Worm (Caenorhabditis elegans) whole organism, L2 larva: ENCODE results near the gene Y46G5A.23.

ENCODE experiments used
- F13H6.1 ChIP-seq: sonication (generic microtip); optimal IDR thresholded peaks from 2 replicates; lab custom pipeline; 2016; ENCODE audit warnings: missing genetic modification characterization, missing compliant biosample characterization
- R02D3.7 ChIP-seq: fragments of 150-350 bp; optimal IDR thresholded peaks from 2 replicates; lab custom pipeline; 2014; ENCODE audit warnings: missing biosample characterization, missing genetic modification characterization
- Y55F3AM.14 ChIP-seq: fragments of 200-800 bp; sonication (Bioruptor generic); optimal IDR thresholded peaks from 2 replicates; lab custom pipeline; 2018; ENCODE audit warnings: mild to moderate bottlenecking, missing genetic modification characterization, missing compliant biosample characterization
- ZK546.5 ChIP-seq: sonication (generic microtip); optimal IDR thresholded peaks from 2 replicates; lab custom pipeline; 2017; ENCODE audit warnings: missing biosample characterization, missing genetic modification characterization
- aly-2 ChIP-seq: fragments of 150-350 bp; optimal IDR thresholded peaks from 2 replicates; lab custom pipeline; 2014; ENCODE audit warnings: missing biosample characterization, missing genetic modification characterization
- blmp-1 ChIP-seq: sonication (generic microtip); optimal IDR thresholded peaks from 2 replicates; lab custom pipeline; 2017; ENCODE audit warnings: missing genetic modification characterization, mild to moderate bottlenecking, missing compliant biosample characterization, antibody characterized with exemption, moderate library complexity; ENCODE audit not compliant: insufficient read depth
- ceh-16 ChIP-seq: fragments of 150-350 bp; optimal IDR thresholded peaks from 2 replicates; lab custom pipeline; 2014; ENCODE audit warnings: missing biosample characterization, missing genetic modification characterization
- crh-2 ChIP-seq: sonication (generic microtip); optimal IDR thresholded peaks from 2 replicates; lab custom pipeline; 2017; ENCODE audit warnings: missing biosample characterization, missing genetic modification characterization
- elt-1 ChIP-seq: fragments of 150-350 bp; optimal IDR thresholded peaks from 2 replicates; lab custom pipeline; 2014; ENCODE audit warnings: missing biosample characterization, missing genetic modification characterization
- elt-3 ChIP-seq: sonication (generic microtip); optimal IDR thresholded peaks from 2 replicates; lab custom pipeline; 2017; ENCODE audit warnings: missing biosample characterization, missing genetic modification characterization
- fos-1 ChIP-seq: fragments of 150-350 bp; optimal IDR thresholded peaks from 2 replicates; lab custom pipeline; 2014; ENCODE audit warnings: missing biosample characterization, missing genetic modification characterization
- gmeb-1 ChIP-seq: fragments of 150-350 bp; optimal IDR thresholded peaks from 2 replicates; lab custom pipeline; 2014; ENCODE audit warnings: missing biosample characterization, missing genetic modification characterization
- lin-11 ChIP-seq: fragments of 150-350 bp; sonication (generic microtip); optimal IDR thresholded peaks from 2 replicates; lab custom pipeline; 2014; ENCODE audit warnings: missing biosample characterization, missing genetic modification characterization, inconsistent platforms, mixed read lengths
- lin-39 ChIP-seq: fragments of 150-350 bp; optimal IDR thresholded peaks from 2 replicates; lab custom pipeline; 2014; ENCODE audit warnings: missing biosample characterization, missing genetic modification reagents, missing genetic modification characterization
- lsy-2 ChIP-seq, 2 experiments: fragments of 150-350 bp in 1 of 2; sonication (generic microtip) in 1 of 2; optimal IDR thresholded peaks; 2 replicates each; lab custom pipeline; 2014 to 2017; ENCODE audit warnings: missing biosample characterization in 2 of 2, missing genetic modification characterization in 2 of 2
- mab-5 ChIP-seq: fragments of 150-350 bp; optimal IDR thresholded peaks from 2 replicates; lab custom pipeline; 2014; ENCODE audit warnings: missing biosample characterization, missing genetic modification characterization
- mbf-1 ChIP-seq: sonication (generic microtip); optimal IDR thresholded peaks from 2 replicates; lab custom pipeline; 2017; ENCODE audit warnings: missing biosample characterization, missing genetic modification characterization
- mdl-1 ChIP-seq, 2 experiments: fragments of 150-350 bp in 1 of 2; sonication (generic microtip) in 1 of 2; optimal IDR thresholded peaks; 2 replicates each; lab custom pipeline; 2017; ENCODE audit warnings: missing biosample characterization in 2 of 2, missing genetic modification characterization in 2 of 2
- nhr-10 ChIP-seq: sonication (generic microtip); optimal IDR thresholded peaks from 2 replicates; lab custom pipeline; 2017; ENCODE audit warnings: missing biosample characterization, missing genetic modification characterization
- nhr-12 ChIP-seq: fragments of 150-350 bp; optimal IDR thresholded peaks from 2 replicates; lab custom pipeline; 2014; ENCODE audit warnings: missing biosample characterization, missing genetic modification characterization
- nhr-129 ChIP-seq: fragments of 150-350 bp; optimal IDR thresholded peaks from 2 replicates; lab custom pipeline; 2014; ENCODE audit warnings: missing biosample characterization, missing genetic modification characterization
- nhr-21 ChIP-seq: fragments of 150-350 bp; optimal IDR thresholded peaks from 2 replicates; lab custom pipeline; 2014; ENCODE audit warnings: missing biosample characterization, missing genetic modification characterization
- nhr-23 ChIP-seq: fragments of 150-350 bp; optimal IDR thresholded peaks from 2 replicates; lab custom pipeline; 2014; ENCODE audit warnings: missing biosample characterization, missing genetic modification reagents, missing genetic modification characterization
- nhr-237 ChIP-seq: fragments of 150-350 bp; optimal IDR thresholded peaks from 2 replicates; lab custom pipeline; 2014; ENCODE audit warnings: missing biosample characterization, missing genetic modification characterization
- nhr-25 ChIP-seq: fragments of 150-350 bp; sonication (generic microtip); optimal IDR thresholded peaks from 3 replicates; lab custom pipeline; 2014; ENCODE audit warnings: missing biosample characterization, missing genetic modification characterization
- nhr-6 ChIP-seq: fragments of 150-350 bp; optimal IDR thresholded peaks from 2 replicates; lab custom pipeline; 2014; ENCODE audit warnings: missing biosample characterization, missing genetic modification characterization
- nhr-77 ChIP-seq: fragments of 150-350 bp; optimal IDR thresholded peaks from 2 replicates; lab custom pipeline; 2014; ENCODE audit warnings: missing biosample characterization, missing genetic modification characterization
- sem-4 ChIP-seq: fragments of 150-350 bp; optimal IDR thresholded peaks from 2 replicates; lab custom pipeline; 2014; ENCODE audit warnings: missing biosample characterization, missing genetic modification reagents, missing genetic modification characterization
- sma-9 ChIP-seq, 2 experiments: fragments of 150-350 bp in 1 of 2; sonication (generic microtip) in 1 of 2; optimal IDR thresholded peaks; 2 replicates each; lab custom pipeline; 2014 to 2016; ENCODE audit warnings: missing genetic modification characterization in 2 of 2, mild to moderate bottlenecking in 1 of 2, missing biosample characterization in 1 of 2, missing compliant biosample characterization in 1 of 2, missing genetic modification reagents in 1 of 2, moderate library complexity in 1 of 2
- snpc-4 ChIP-seq: fragments of 150-350 bp; optimal IDR thresholded peaks from 2 replicates; lab custom pipeline; 2014; ENCODE audit warnings: missing biosample characterization, missing genetic modification characterization
- unc-39 ChIP-seq: fragments of 150-350 bp; optimal IDR thresholded peaks from 2 replicates; lab custom pipeline; 2014; ENCODE audit warnings: missing biosample characterization, missing genetic modification characterization
- zag-1 ChIP-seq: fragments of 150-350 bp; optimal IDR thresholded peaks from 2 replicates; lab custom pipeline; 2014; ENCODE audit warnings: missing biosample characterization, missing genetic modification characterization
- ztf-1 ChIP-seq: fragments of 200-800 bp; sonication (Bioruptor generic); conservative IDR thresholded peaks from 2 replicates; pipeline ENCODE4 v1.3.6; 2022; ENCODE audit warnings: missing genetic modification characterization, missing compliant biosample characterization
- ztf-11 ChIP-seq: sonication (generic microtip); optimal IDR thresholded peaks from 2 replicates; lab custom pipeline; 2017; ENCODE audit warnings: missing biosample characterization, missing genetic modification characterization
- ztf-4 ChIP-seq: fragments of 150-350 bp; optimal IDR thresholded peaks from 2 replicates; lab custom pipeline; 2014; ENCODE audit warnings: missing biosample characterization, missing genetic modification characterization

Gene Y46G5A.23

DNA sequence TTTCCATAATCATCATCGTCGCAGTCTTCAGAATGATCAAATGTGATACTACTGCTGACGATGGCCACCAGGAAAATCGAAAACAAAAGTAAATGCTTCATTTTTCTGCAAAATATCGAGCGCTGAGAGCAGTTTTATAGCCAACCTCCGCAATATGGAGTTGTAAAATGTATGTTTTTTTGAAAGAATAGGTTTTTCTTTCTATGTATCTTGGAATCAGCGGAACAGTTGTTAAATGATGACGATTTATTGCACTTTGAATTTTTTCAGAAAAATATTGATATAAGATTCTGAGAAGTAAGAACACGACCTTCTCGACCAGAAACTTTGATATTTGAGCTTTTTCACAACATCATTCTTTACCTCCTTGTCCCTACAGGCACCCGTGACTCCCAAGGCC is at the start of gene Y46G5A.23:
Gene Y46G5A.23 (minus strand): TSS at position 101 of the 400 bp plus-strand sequence.
- TF ChIP-seq fos-1 (tag; lab: Kevin White, UChicago) (no peak), blmp-1 (tag; lab: Kevin White, UChicago) (no peak), nhr-12 (tag; lab: Kevin White, UChicago) (no peak), mdl-1 (tag; optimal IDR thresholded peaks at IDR 0.05; lab: Kevin White, UChicago) (no peak), elt-3 (tag; lab: Kevin White, UChicago) (no peak), aly-2 (tag; lab: Kevin White, UChicago) (no peak), lin-11 (tag; lab: Kevin White, UChicago) (no peak), gmeb-1 (tag; lab: Kevin White, UChicago) (no peak), nhr-77 (tag; lab: Kevin White, UChicago) (no peak), sma-9 (GFP tag; optimal IDR thresholded peaks at IDR 0.05; lab: Kevin White, UChicago) (no peak), sma-9 (tag; optimal IDR thresholded peaks at IDR 0.05; lab: Kevin White, UChicago) (no peak), mab-5 (tag; lab: Kevin White, UChicago) (no peak), ZK546.5 (no peak), snpc-4 (tag; lab: Kevin White, UChicago) (no peak)

DNA sequence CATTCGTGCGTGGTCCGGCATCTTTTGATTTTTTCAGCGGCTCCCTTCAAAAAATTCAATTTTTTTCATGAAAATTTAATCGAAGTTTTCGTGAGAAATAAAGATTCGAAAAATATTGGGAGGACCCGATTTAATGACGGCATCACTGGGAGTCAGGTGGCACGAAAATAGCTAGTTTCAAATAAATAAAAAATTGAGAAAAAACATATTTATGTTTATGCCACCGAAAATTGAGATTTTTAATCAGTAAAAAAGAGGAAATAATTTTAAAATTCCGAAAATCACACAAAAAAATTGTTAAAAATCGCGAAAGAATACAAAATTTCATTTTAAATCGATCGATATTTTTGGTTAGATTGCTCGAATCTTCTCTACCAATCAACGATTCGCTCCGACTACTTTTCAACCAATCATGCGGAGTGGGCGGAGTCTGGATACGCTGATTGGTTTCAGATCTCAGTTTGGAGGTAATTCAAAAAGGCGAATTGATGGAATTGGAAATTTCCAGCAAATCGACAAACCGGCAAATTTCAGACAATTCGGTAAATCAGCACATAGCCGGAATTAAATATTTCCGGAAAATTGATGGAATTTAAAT is 49.4 kb upstream of the Y46G5A.23 start, which contains the start of gene gsy-1:
Gene gsy-1 (minus strand): TSS at position 51 of the 598 bp plus-strand sequence.
- TF ChIP-seq ceh-16 (tag; lab: Kevin White, UChicago) = no peak
- TF ChIP-seq unc-39 = no peak
- TF ChIP-seq nhr-25 (tag; lab: Kevin White, UChicago) = no peak
- no peak for TF ChIP-seq fos-1 (tag; lab: Kevin White, UChicago)
- TF ChIP-seq lin-39 (tag; lab: Kevin White, UChicago) = no peak
- TF ChIP-seq sma-9 (GFP tag; optimal IDR thresholded peaks at IDR 0.05; lab: Kevin White, UChicago) = no peak
- TF ChIP-seq sma-9 (tag; optimal IDR thresholded peaks at IDR 0.05; lab: Kevin White, UChicago) = no peak
- no peak for TF ChIP-seq nhr-23 (tag; lab: Kevin White, UChicago)
- TF ChIP-seq elt-3 (tag; lab: Kevin White, UChicago) = no peak
- no peak for TF ChIP-seq ztf-4 (tag; lab: Kevin White, UChicago)
- no peak for TF ChIP-seq R02D3.7
- TF ChIP-seq lsy-2 (tag; optimal IDR thresholded peaks at IDR 0.05; lab: Kevin White, UChicago) = no peak
- TF ChIP-seq nhr-129 (tag; lab: Kevin White, UChicago) = no peak
- no peak for TF ChIP-seq mdl-1 (tag; optimal IDR thresholded peaks at IDR 0.05; lab: Kevin White, UChicago)
- no peak for TF ChIP-seq nhr-6 (tag; lab: Kevin White, UChicago)
- TF ChIP-seq ZK546.5 = no peak
- TF ChIP-seq aly-2 (tag; lab: Kevin White, UChicago) = no peak

DNA sequence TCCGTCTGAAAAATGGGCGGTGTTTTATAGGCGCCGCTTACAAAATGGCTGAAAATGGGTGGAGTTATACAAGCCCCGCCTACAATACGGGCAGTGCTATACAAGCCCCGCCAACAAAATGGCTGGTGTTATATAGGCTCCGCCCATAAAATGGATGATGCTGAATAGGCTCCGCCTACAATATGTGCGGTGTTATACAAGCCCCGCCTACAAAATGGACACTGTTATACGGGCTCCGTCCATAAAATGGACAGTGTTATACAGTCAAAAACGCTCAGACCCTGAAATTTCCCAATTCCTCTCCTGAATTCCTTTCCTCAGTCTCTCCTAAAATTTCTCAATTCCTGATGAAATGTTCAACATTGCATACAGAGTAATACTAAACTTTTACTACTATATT is 37.3 kb upstream of the Y46G5A.23 start:
- TF ChIP-seq blmp-1 (tag; lab: Kevin White, UChicago) = no peak
- TF ChIP-seq mbf-1 (tag; lab: Kevin White, UChicago) = no peak
- no peak for TF ChIP-seq nhr-6 (tag; lab: Kevin White, UChicago)
- TF ChIP-seq mdl-1 (tag; optimal IDR thresholded peaks at IDR 0.05; lab: Kevin White, UChicago) = no peak
- TF ChIP-seq, all 48 proteins: peak for 0

DNA sequence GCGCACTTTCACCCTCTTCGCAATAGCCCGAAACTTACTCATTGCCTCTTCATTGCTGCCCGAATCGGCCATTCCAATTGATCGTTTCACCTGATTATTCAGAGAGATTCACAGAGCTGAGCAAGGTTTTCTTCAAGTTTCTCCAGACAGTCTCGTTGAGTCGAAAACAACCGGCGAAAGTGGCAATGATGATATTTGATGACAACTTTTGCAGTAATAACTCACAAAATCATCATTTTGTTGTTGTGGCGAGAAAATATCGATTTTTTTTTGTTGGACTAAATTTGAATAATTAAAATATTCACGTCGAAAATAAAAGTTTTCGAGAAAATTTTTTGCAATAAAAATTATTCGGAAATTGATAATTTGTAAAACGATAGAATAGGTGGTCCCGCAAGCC is 36.8 kb upstream of the Y46G5A.23 start, which contains the start of gene snf-5:
Gene snf-5 (minus strand): TSS at position 182 of the 400 bp plus-strand sequence.
- TF ChIP-seq mbf-1 (tag; lab: Kevin White, UChicago) = no peak
- TF ChIP-seq Y55F3AM.14 (GFP tag; lab: Kevin White, UChicago) = no peak
- no peak for TF ChIP-seq crh-2
- TF ChIP-seq nhr-237 (tag; lab: Kevin White, UChicago) = no peak
- TF ChIP-seq elt-1 (tag; lab: Kevin White, UChicago) = no peak
- no peak for TF ChIP-seq ztf-1
- TF ChIP-seq gmeb-1 (tag; lab: Kevin White, UChicago) = no peak
- no peak for TF ChIP-seq nhr-21 (tag; lab: Kevin White, UChicago)
- TF ChIP-seq lin-11 (tag; lab: Kevin White, UChicago) = no peak
- TF ChIP-seq ztf-4 (tag; lab: Kevin White, UChicago) = no peak
- no peak for TF ChIP-seq ZK546.5
- TF ChIP-seq nhr-129 (tag; lab: Kevin White, UChicago) = no peak
- no peak for TF ChIP-seq zag-1 (tag; lab: Kevin White, UChicago)
- no peak for TF ChIP-seq ceh-16 (tag; lab: Kevin White, UChicago)
- no peak for TF ChIP-seq sem-4 (tag; lab: Kevin White, UChicago)
- no peak for TF ChIP-seq F13H6.1 (tag; lab: Kevin White, UChicago)
- TF ChIP-seq nhr-10 (tag; lab: Kevin White, UChicago) = no peak
- no peak for TF ChIP-seq ztf-11 (tag; lab: Kevin White, UChicago)
